Fruit fly (Drosophila melanogaster): ENCODE data around the gene mRpL2.

dm6 chr3L:11125636-11126532, 5.2 kb downstream of the mRpL2 start:
- TF ChIP-seq CG13287 (GFP tag; IDR thresholded peaks at IDR 0.05; ENCODE audit: partially characterized antibody) (no peak), Mes4 (GFP tag; optimal IDR thresholded peaks at IDR 0.05) (no peak), tll (GFP tag; optimal IDR thresholded peaks at IDR 0.05) (no peak), cato (GFP tag; optimal IDR thresholded peaks at IDR 0.05; ENCODE audit: borderline replicate concordance) (no peak), CG9215 (GFP tag; IDR thresholded peaks at IDR 0.05) (no peak), Lpt (GFP tag; optimal IDR thresholded peaks at IDR 0.05) (no peak), Antp (GFP tag; optimal IDR thresholded peaks at IDR 0.05) (no peak), Stat92E (GFP tag; optimal IDR thresholded peaks at IDR 0.05) (no peak), CG2889 (GFP tag; IDR thresholded peaks at IDR 0.05) (no peak), ro (GFP tag; IDR thresholded peaks at IDR 0.05) (no peak), maf-S (GFP tag; optimal IDR thresholded peaks at IDR 0.05) (no peak), CG7556 (GFP tag; optimal IDR thresholded peaks at IDR 0.05) (no peak)

All from whole organism, embryonic.